Fruit fly (Drosophila melanogaster): ENCODE data around the gene Abcd3.

DNA sequence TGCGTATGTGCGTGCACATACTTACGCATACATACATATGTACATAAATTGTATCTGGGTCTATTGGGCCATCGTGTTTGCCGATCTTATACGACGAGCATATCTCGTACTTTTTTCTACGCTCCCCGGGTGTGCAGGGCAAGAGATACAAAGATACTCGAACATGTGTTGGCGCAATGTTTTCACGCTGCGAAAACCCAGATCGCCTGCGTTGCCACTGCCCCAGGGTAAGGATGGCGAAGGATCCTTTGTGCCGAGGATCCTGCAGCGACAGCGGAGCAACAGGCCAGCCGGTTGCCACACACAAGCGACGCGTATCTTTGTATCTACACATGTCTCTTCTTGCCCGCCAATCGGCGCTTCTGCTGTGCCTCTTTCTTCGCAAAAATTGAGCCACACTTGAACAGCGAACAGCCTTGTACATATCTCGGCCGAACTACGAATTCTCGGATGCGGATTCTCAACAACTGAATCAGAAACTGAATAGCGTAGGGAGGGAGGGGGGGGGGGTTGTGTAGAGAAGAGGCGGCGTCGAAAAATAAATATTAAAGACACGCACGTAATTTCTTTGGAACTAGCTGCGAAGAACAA, 24.6 kb downstream of the Abcd3 start:
- TF ChIP-seq tai (GFP tag; optimal IDR thresholded peaks at IDR 0.05) = no peak
- peak; percentile 86 for TF ChIP-seq psq (GFP tag; optimal IDR thresholded peaks at IDR 0.05)
- TF ChIP-seq Sp1 (GFP tag; optimal IDR thresholded peaks at IDR 0.05) = no peak
